Worm (Caenorhabditis elegans) whole organism, L4 larva: ENCODE results near the gene flh-2.

Experiments
- F37D6.2 ChIP-seq: sonication (generic microtip); optimal IDR thresholded peaks from 2 replicates; lab custom pipeline; 2016; ENCODE audit warnings: mild to moderate bottlenecking, missing genetic modification characterization, missing compliant biosample characterization
- R02D3.7 ChIP-seq: fragments of 150-350 bp; sonication (generic microtip); optimal IDR thresholded peaks from 3 replicates; lab custom pipeline; 2014; ENCODE audit warnings: missing biosample characterization, missing genetic modification characterization
- Y105C5A.15 ChIP-seq: fragments of 200-800 bp; sonication (Bioruptor generic); IDR thresholded peaks from 2 replicates; pipeline ENCODE4 v1.3.6; 2022; ENCODE audit warnings: missing genetic modification characterization, missing compliant biosample characterization
- ama-1 ChIP-seq: fragments of 150-350 bp; optimal IDR thresholded peaks from 2 replicates; lab custom pipeline; 2014; ENCODE audit warnings: inconsistent platforms, mixed read lengths
- ceh-20 ChIP-seq: fragments of 200-800 bp; sonication (Bioruptor generic); IDR thresholded peaks from 2 replicates; pipeline ENCODE4 v1.3.6; 2022; ENCODE audit warnings: missing genetic modification reagents, missing genetic modification characterization, missing compliant biosample characterization
- ceh-28 ChIP-seq: fragments of 150-350 bp; optimal IDR thresholded peaks from 2 replicates; lab custom pipeline; 2014; ENCODE audit warnings: missing biosample characterization, missing genetic modification reagents, missing genetic modification characterization
- ceh-44 ChIP-seq: fragments of 200-800 bp; sonication (Bioruptor generic); IDR thresholded peaks from 2 replicates; pipeline ENCODE4 v1.3.6; 2022; ENCODE audit warnings: missing genetic modification reagents, missing genetic modification characterization, missing compliant biosample characterization
- dmd-9 ChIP-seq: fragments of 200-800 bp; sonication (Bioruptor generic); IDR thresholded peaks from 2 replicates; pipeline ENCODE4 v1.3.6; 2022; ENCODE audit warnings: missing genetic modification reagents, missing genetic modification characterization, missing compliant biosample characterization
- duxl-1 ChIP-seq: sonication (generic microtip); optimal IDR thresholded peaks from 2 replicates; lab custom pipeline; 2016; ENCODE audit warnings: mild to moderate bottlenecking, missing genetic modification characterization, moderate library complexity, missing compliant biosample characterization; ENCODE audit not compliant: poor library complexity
- egl-27 ChIP-seq: sonication (generic microtip); optimal IDR thresholded peaks from 3 replicates; lab custom pipeline; 2017; ENCODE audit warnings: missing biosample characterization, missing genetic modification reagents, missing genetic modification characterization
- fkh-10 ChIP-seq: fragments of 150-350 bp; optimal IDR thresholded peaks from 2 replicates; lab custom pipeline; 2014; ENCODE audit warnings: missing biosample characterization, missing genetic modification reagents, missing genetic modification characterization
- lsy-2 ChIP-seq, 2 experiments: fragments of 150-350 bp in 1 of 2; sonication (generic microtip) in 1 of 2; optimal IDR thresholded peaks; 2 replicates each; lab custom pipeline; 2014 to 2017; ENCODE audit warnings: missing biosample characterization in 2 of 2, missing genetic modification characterization in 2 of 2
- mes-2 ChIP-seq: sonication (generic microtip); optimal IDR thresholded peaks from 2 replicates; lab custom pipeline; 2016; ENCODE audit warnings: missing genotype, mild to moderate bottlenecking, missing genetic modification characterization, missing compliant biosample characterization; ENCODE audit not compliant: poor library complexity, severe bottlenecking
- mxl-2 ChIP-seq: fragments of 200-800 bp; sonication (Bioruptor generic); conservative IDR thresholded peaks from 2 replicates; pipeline ENCODE4 v1.3.6; 2022; ENCODE audit warnings: missing genetic modification reagents, missing genetic modification characterization, missing compliant biosample characterization
- nhr-42 ChIP-seq: fragments of 200-800 bp; sonication (Bioruptor generic); IDR thresholded peaks from 2 replicates; pipeline ENCODE4 v1.3.6; 2022; ENCODE audit warnings: missing genetic modification characterization, missing compliant biosample characterization
- pha-4 ChIP-seq, 2 experiments: fragments of 150-350 bp in 1 of 2; fragments of 200-800 bp in 1 of 2; sonication (Bioruptor generic) in 1 of 2; IDR thresholded peaks in 1 of 2; optimal IDR thresholded peaks in 1 of 2; 2 replicates each; pipeline versions ENCODE4 v1.3.6 to Lab custom; 2014 to 2022; ENCODE audit warnings: missing genetic modification characterization in 2 of 2, missing genetic modification reagents in 2 of 2, missing biosample characterization in 1 of 2, missing compliant biosample characterization in 1 of 2
- pqm-1 ChIP-seq: sonication (generic microtip); optimal IDR thresholded peaks from 2 replicates; lab custom pipeline; 2017; ENCODE audit warnings: missing biosample characterization, missing genetic modification characterization
- set-16 ChIP-seq: fragments of 200-800 bp; sonication (Bioruptor generic); IDR thresholded peaks from 2 replicates; pipeline ENCODE4 v1.3.6; 2022; ENCODE audit warnings: missing genetic modification reagents, missing genetic modification characterization, missing compliant biosample characterization
- skn-1 ChIP-seq: fragments of 150-350 bp; optimal IDR thresholded peaks from 2 replicates; lab custom pipeline; 2014; ENCODE audit warnings: missing biosample characterization, missing genetic modification characterization
- tra-1 ChIP-seq: fragments of 200-800 bp; sonication (Bioruptor generic); IDR thresholded peaks from 2 replicates; pipeline ENCODE4 v1.3.6; 2022; ENCODE audit warnings: missing genetic modification reagents, missing genetic modification characterization, missing compliant biosample characterization
- zag-1 ChIP-seq: fragments of 150-350 bp; optimal IDR thresholded peaks from 2 replicates; lab custom pipeline; 2014; ENCODE audit warnings: missing biosample characterization, missing genetic modification characterization
- zfp-2 ChIP-seq: sonication (generic microtip); optimal IDR thresholded peaks from 2 replicates; lab custom pipeline; 2016; ENCODE audit warnings: mild to moderate bottlenecking, missing genetic modification characterization, missing compliant biosample characterization
- ztf-7 ChIP-seq: fragments of 150-350 bp; optimal IDR thresholded peaks from 2 replicates; lab custom pipeline; 2014; ENCODE audit warnings: missing biosample characterization, missing genetic modification characterization

Gene flh-2

DNA sequence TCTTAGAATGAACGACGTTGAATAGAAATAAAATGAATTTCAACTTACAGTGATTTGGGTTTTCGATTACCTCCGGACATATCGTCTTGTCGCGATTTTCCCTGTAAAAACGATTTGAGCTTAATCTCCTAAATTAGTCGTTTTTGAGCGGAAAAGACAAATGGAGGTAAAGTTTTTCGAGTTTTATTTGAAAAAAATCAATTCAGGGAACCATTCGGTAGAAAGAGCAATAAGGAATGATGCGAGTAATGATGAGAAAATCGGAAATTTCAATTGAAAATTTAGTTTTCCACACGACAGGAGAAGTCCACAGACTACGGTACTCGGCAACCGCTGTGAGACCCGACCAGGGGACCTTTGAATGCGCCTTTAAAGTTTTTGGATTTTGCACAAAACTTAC, 50.3 kb downstream of the flh-2 start, which contains the start of gene R144.10:
Gene R144.10, minus strand, starts transcription at position 101 of the 400 bp plus-strand sequence.
- TF ChIP-seq ama-1 (lab: Kevin White, UChicago) (no peak), Y105C5A.15 (no peak), zag-1 (no peak), egl-27 (tag; lab: Kevin White, UChicago) (no peak), ceh-28 (tag; lab: Kevin White, UChicago) (no peak), ceh-44 (GFP tag; lab: Robert Waterston, UW) (no peak), nhr-42 (no peak), lsy-2 (tag; optimal IDR thresholded peaks at IDR 0.05; lab: Kevin White, UChicago) (no peak), tra-1 (GFP tag; lab: Robert Waterston, UW) (no peak), ztf-7 (tag; lab: Kevin White, UChicago) (no peak), duxl-1 (no peak), zfp-2 (no peak), pqm-1 (tag; lab: Kevin White, UChicago) (no peak), skn-1 (tag; lab: Kevin White, UChicago) (no peak), ceh-20 (GFP tag; lab: Robert Waterston, UW) (no peak), set-16 (GFP tag; lab: Robert Waterston, UW) (no peak), pha-4 (GFP tag; IDR thresholded peaks at IDR 0.05; lab: Robert Waterston, UW) (no peak), pha-4 (tag; optimal IDR thresholded peaks at IDR 0.05; lab: Kevin White, UChicago) (no peak), dmd-9 (GFP tag; lab: Robert Waterston, UW) (no peak), F37D6.2 (no peak)
- TF ChIP-seq, all 104 proteins: peak for 0

DNA sequence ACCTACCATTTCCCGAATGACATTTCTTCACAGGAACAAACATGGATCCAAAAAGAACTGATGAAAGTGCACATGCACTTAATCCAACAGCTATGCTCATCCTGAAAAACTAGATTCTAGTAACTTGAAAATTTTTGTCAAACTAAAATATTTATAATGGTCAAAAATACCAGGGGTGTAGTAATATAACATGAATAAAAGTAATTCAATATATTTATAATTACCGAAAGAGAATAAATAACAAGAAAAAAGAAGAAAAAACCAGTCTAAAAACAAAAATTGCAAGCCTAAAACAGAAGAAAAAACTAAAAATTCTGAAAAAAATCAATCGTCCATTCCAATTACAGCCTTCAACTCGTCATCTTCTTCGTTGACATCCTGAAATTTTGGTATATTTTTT, 52.7 kb downstream of the flh-2 start, which contains the start of gene R144.6:
Gene R144.6, minus strand, starts transcription at position 101 of the 400 bp plus-strand sequence.
- no peak for TF ChIP-seq mes-2
- TF ChIP-seq mxl-2 = no peak
- TF ChIP-seq R02D3.7 = no peak
- no peak for TF ChIP-seq fkh-10
